Fruit fly (Drosophila melanogaster) whole organism, wandering third instar larva: ENCODE measurements around the gene djl.

Experiments
- Abd-B ChIP-seq: fragments of >200 bp; optimal IDR thresholded peaks from 2 replicates; lab custom pipeline; 2017; ENCODE audit warnings: missing biosample characterization, missing genetic modification characterization
- CG32264 ChIP-seq: fragments of 200-800 bp; sonication (Bioruptor generic); optimal IDR thresholded peaks from 2 replicates; lab custom pipeline; 2016; ENCODE audit warnings: missing biosample characterization, missing genetic modification characterization
- CG9705 ChIP-seq: fragments of 200-800 bp; sonication (Bioruptor generic); optimal IDR thresholded peaks from 2 replicates; lab custom pipeline; 2018; ENCODE audit warnings: missing biosample characterization, mild to moderate bottlenecking, missing genetic modification characterization
- CrebA ChIP-seq: fragments of 200-800 bp; sonication (Bioruptor generic); optimal IDR thresholded peaks from 2 replicates; lab custom pipeline; 2016; ENCODE audit warnings: missing biosample characterization, mild to moderate bottlenecking, missing genetic modification characterization, borderline replicate concordance
- GATAd ChIP-seq: sonication (Bioruptor generic); optimal IDR thresholded peaks from 2 replicates; lab custom pipeline; 2016; ENCODE audit warnings: missing biosample characterization, missing genetic modification characterization
- HLH106 ChIP-seq: fragments of 200-800 bp; optimal IDR thresholded peaks from 3 replicates; lab custom pipeline; 2019; ENCODE audit warnings: missing biosample characterization, mild to moderate bottlenecking, missing genetic modification characterization, moderate library complexity
- Hnf4 ChIP-seq: fragments of 200-800 bp; sonication (Bioruptor generic); optimal IDR thresholded peaks from 2 replicates; lab custom pipeline; 2016; ENCODE audit warnings: missing biosample characterization, mild to moderate bottlenecking, missing genetic modification characterization
- Hr78 ChIP-seq: fragments of >200 bp; optimal IDR thresholded peaks from 2 replicates; lab custom pipeline; 2017; ENCODE audit warnings: missing biosample characterization, missing genetic modification characterization
- Hr83 ChIP-seq: fragments of 200-300 bp; sonication (Bioruptor generic); optimal IDR thresholded peaks from 2 replicates; lab custom pipeline; 2016; ENCODE audit warnings: missing biosample characterization, mild to moderate bottlenecking, missing genetic modification characterization, moderate library complexity; ENCODE audit not compliant: poor library complexity, severe bottlenecking
- Jra ChIP-seq: sonication (Bioruptor generic); optimal IDR thresholded peaks from 2 replicates; lab custom pipeline; 2016; ENCODE audit warnings: missing biosample characterization, missing genetic modification characterization
- Myc ChIP-seq: fragments of >200 bp; optimal IDR thresholded peaks from 2 replicates; lab custom pipeline; 2017
- N ChIP-seq: fragments of >200 bp; optimal IDR thresholded peaks from 2 replicates; lab custom pipeline; 2018; ENCODE audit warnings: missing biosample characterization, missing external identifiers, missing genetic modification characterization
- OdsH ChIP-seq: fragments of 200-800 bp; sonication (Bioruptor generic); optimal IDR thresholded peaks from 2 replicates; lab custom pipeline; 2016; ENCODE audit warnings: missing biosample characterization, mild to moderate bottlenecking, missing genetic modification characterization
- Rel ChIP-seq, 2 experiments: fragments of 200-800 bp; sonication (Bioruptor generic) in 1 of 2; optimal IDR thresholded peaks; 2 replicates in 1 of 2; 3 replicates in 1 of 2; lab custom pipeline; 2016 to 2019; ENCODE audit warnings: mild to moderate bottlenecking in 2 of 2, missing biosample characterization in 2 of 2, missing genetic modification characterization in 2 of 2, moderate library complexity in 1 of 2
- Sp1 ChIP-seq: fragments of 200-800 bp; sonication (Bioruptor generic); optimal IDR thresholded peaks from 3 replicates; lab custom pipeline; 2019; ENCODE audit warnings: missing biosample characterization, mild to moderate bottlenecking, missing genetic modification characterization, moderate library complexity
- br ChIP-seq: fragments of 200-800 bp; sonication (Bioruptor generic); optimal IDR thresholded peaks from 2 replicates; lab custom pipeline; 2016; ENCODE audit warnings: missing biosample characterization, missing genetic modification characterization
- brk ChIP-seq: fragments of 200-800 bp; sonication (Bioruptor generic); optimal IDR thresholded peaks from 2 replicates; lab custom pipeline; 2016; ENCODE audit warnings: missing biosample characterization, mild to moderate bottlenecking, missing genetic modification characterization
- dl ChIP-seq, 2 experiments: fragments of 175-275, 200-275 bp in 1 of 2; fragments of 200-275 bp in 1 of 2; sonication (Bioruptor generic); optimal IDR thresholded peaks; lab custom pipeline; 2018; ENCODE audit warnings: mild to moderate bottlenecking in 2 of 2, missing biosample characterization in 2 of 2, missing genetic modification characterization in 2 of 2, moderate library complexity in 2 of 2; ENCODE audit not compliant: partially characterized antibody in 2 of 2, insufficient read depth in 1 of 2
- dmrt93B ChIP-seq: fragments of 200-800 bp; sonication (Bioruptor generic); optimal IDR thresholded peaks from 2 replicates; lab custom pipeline; 2018; ENCODE audit warnings: missing biosample characterization, mild to moderate bottlenecking, missing genetic modification characterization
- ey ChIP-seq: fragments of 200-800 bp; sonication (Bioruptor generic); optimal IDR thresholded peaks from 2 replicates; lab custom pipeline; 2016; ENCODE audit warnings: missing biosample characterization, missing genetic modification characterization
- fru ChIP-seq: fragments of 200-800 bp; sonication (Bioruptor generic); optimal IDR thresholded peaks from 3 replicates; lab custom pipeline; 2016; ENCODE audit warnings: missing biosample characterization, mild to moderate bottlenecking, missing genetic modification characterization
- h ChIP-seq: fragments of 200-800 bp; sonication (Bioruptor generic); optimal IDR thresholded peaks from 3 replicates; lab custom pipeline; 2016; ENCODE audit warnings: missing biosample characterization, mild to moderate bottlenecking, missing genetic modification characterization
- jim ChIP-seq: fragments of 175-275, 200-325 bp; sonication (Bioruptor generic); optimal IDR thresholded peaks from 2 replicates; lab custom pipeline; 2016; ENCODE audit warnings: missing biosample characterization, mild to moderate bottlenecking, missing genetic modification characterization
- lola ChIP-seq: fragments of >200 bp; optimal IDR thresholded peaks from 2 replicates; lab custom pipeline; 2017; ENCODE audit warnings: missing biosample characterization, missing genetic modification characterization
- pan ChIP-seq: fragments of >200 bp; optimal IDR thresholded peaks from 2 replicates; lab custom pipeline; 2017
- psq ChIP-seq: fragments of 200-800 bp; sonication (Bioruptor generic); optimal IDR thresholded peaks from 3 replicates; lab custom pipeline; 2017; ENCODE audit warnings: missing biosample characterization, mild to moderate bottlenecking, missing genetic modification characterization, moderate library complexity
- rgr ChIP-seq: fragments of 200-800 bp; sonication (Bioruptor generic); optimal IDR thresholded peaks from 3 replicates; lab custom pipeline; 2016; ENCODE audit warnings: missing biosample characterization, mild to moderate bottlenecking, missing genetic modification characterization
- sage ChIP-seq: fragments of 200-800 bp; sonication (Bioruptor generic); optimal IDR thresholded peaks from 2 replicates; lab custom pipeline; 2016; ENCODE audit warnings: missing biosample characterization, mild to moderate bottlenecking, missing genetic modification characterization
- sv ChIP-seq: fragments of 200-800 bp; sonication (Bioruptor generic); optimal IDR thresholded peaks from 3 replicates; lab custom pipeline; 2016; ENCODE audit warnings: missing biosample characterization, missing genetic modification characterization
- tai ChIP-seq: sonication (Bioruptor generic); optimal IDR thresholded peaks from 2 replicates; lab custom pipeline; 2016; ENCODE audit warnings: missing biosample characterization, missing genetic modification characterization
- usp ChIP-seq: fragments of >200 bp; optimal IDR thresholded peaks from 2 replicates; lab custom pipeline; 2017; ENCODE audit warnings: missing biosample characterization, missing genetic modification characterization
- woc ChIP-seq: sonication (Bioruptor generic); optimal IDR thresholded peaks from 2 replicates; lab custom pipeline; 2016; ENCODE audit warnings: missing biosample characterization, mild to moderate bottlenecking, missing genetic modification characterization

The djl gene

dm6 chr3R:7040894-7041293, 19.7 kb upstream of the djl start:
- TF ChIP-seq pan (lab: Kevin White, UChicago) (no peak), sage (GFP tag; lab: Kevin White, UChicago) (no peak), CG9705 (GFP tag; lab: Kevin White, UChicago) (no peak), N (GFP tag; lab: Kevin White, UChicago) (no peak), ey (GFP tag; lab: Kevin White, UChicago) (no peak), psq (GFP tag; lab: Kevin White, UChicago) (no peak), brk (no peak), Hnf4 (GFP tag; lab: Kevin White, UChicago) (no peak), lola (no peak), jim (GFP tag; lab: Kevin White, UChicago) (no peak), Jra (GFP tag; lab: Kevin White, UChicago) (no peak), usp (no peak), HLH106 (no peak), woc (no peak), dmrt93B (GFP tag; lab: Kevin White, UChicago) (no peak), Myc (lab: Kevin White, UChicago) (no peak), sv (GFP tag; lab: Kevin White, UChicago) (no peak), tai (GFP tag; lab: Kevin White, UChicago) (no peak), GATAd (GFP tag; lab: Kevin White, UChicago) (no peak)

dm6 chr3R:7044016-7044415, 16.6 kb upstream of the djl start:
- TF ChIP-seq psq (GFP tag; lab: Kevin White, UChicago) (no peak), Sp1 (no peak), GATAd (GFP tag; lab: Kevin White, UChicago) (no peak), usp (no peak), dl (GFP tag; optimal IDR thresholded peaks at IDR 0.05; lab: Kevin White, UChicago; ENCODE audit: insufficient read depth in 1 of 2, partially characterized antibody in 2 of 2) (no peak), Hr83 (GFP tag; lab: Kevin White, UChicago) (no peak)

dm6 chr3R:7052242-7052641, 8.3 kb upstream of the djl start, which contains the start of gene Sodh1:
Gene Sodh1 (plus strand): TSS chr3R:7052335.
- no peak for TF ChIP-seq Hr78
- no peak for TF ChIP-seq Jra (GFP tag; lab: Kevin White, UChicago)
- no peak for TF ChIP-seq Myc (lab: Kevin White, UChicago)
- no peak for TF ChIP-seq Rel (GFP tag; optimal IDR thresholded peaks at IDR 0.05; lab: Kevin White, UChicago)
- TF ChIP-seq Rel (tag; optimal IDR thresholded peaks at IDR 0.05; lab: Kevin White, UChicago): no peak
- TF ChIP-seq woc: no peak
- no peak for TF ChIP-seq sage (GFP tag; lab: Kevin White, UChicago)
- no peak for TF ChIP-seq fru (GFP tag; lab: Kevin White, UChicago)
- TF ChIP-seq CG9705 (GFP tag; lab: Kevin White, UChicago): no peak
- TF ChIP-seq OdsH (GFP tag; lab: Kevin White, UChicago): no peak
- TF ChIP-seq Hr83 (GFP tag; lab: Kevin White, UChicago): no peak
- no peak for TF ChIP-seq lola
- TF ChIP-seq br (GFP tag; lab: Kevin White, UChicago): no peak
- no peak for TF ChIP-seq pan (lab: Kevin White, UChicago)

DNA sequence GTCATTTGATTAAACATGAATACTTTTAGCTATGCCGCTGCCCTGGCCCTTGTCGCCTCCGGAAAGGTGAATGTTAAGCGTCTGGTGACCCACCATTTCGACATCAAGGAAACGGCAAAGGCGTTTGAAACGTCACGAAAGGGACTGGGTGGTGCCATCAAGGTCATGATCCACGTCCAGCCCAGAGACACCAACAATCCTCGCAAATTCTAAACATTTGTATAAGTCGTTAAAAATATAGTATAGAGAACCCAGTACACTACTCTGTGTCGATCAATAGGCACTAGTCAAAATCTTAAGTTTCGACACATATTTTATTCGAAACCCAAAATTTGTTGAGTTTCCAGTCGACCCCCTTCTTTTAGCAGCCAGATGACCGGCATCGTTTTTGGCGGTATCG, 6.3 kb upstream of the djl start, which contains the start of gene CG1979:
TSS of gene CG1979 (plus strand) at position 301 of the 400 bp plus-strand sequence.
- no peak for TF ChIP-seq rgr (GFP tag; lab: Kevin White, UChicago)
- TF ChIP-seq, all 38 proteins: peak for 0

DNA sequence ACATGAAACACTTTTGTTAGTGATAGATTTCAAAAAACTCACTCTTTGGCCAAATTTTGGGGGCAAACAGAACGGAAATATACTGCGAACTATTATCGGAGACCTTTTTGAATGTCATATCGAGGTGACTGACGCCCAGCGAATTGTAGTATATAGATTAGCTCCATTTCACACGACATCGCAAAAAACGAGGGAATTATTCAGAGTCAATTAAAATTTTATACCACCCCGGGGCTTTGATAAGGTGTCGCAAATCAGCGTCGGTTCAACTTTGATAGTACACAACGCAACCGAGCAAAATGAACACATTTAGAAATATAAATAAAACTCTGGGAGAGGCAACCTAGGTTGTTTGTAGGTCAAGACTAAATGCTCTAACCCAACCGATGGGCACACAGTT, 2.5 kb upstream of the djl start:
- TF ChIP-seq CG32264 (GFP tag; lab: Kevin White, UChicago): no peak
- peak; percentile 34 for TF ChIP-seq CrebA (GFP tag; lab: Kevin White, UChicago)
- TF ChIP-seq, all 38 proteins: peak for 1

dm6 chr3R:7059015-7059414, 1.6 kb upstream of the djl start, which contains the start of gene dj:
Gene dj (plus strand): TSS chr3R:7059315.
- TF ChIP-seq Hr78 (no peak), sv (GFP tag; lab: Kevin White, UChicago) (no peak), CG32264 (GFP tag; lab: Kevin White, UChicago) (no peak), GATAd (GFP tag; lab: Kevin White, UChicago) (no peak), pan (lab: Kevin White, UChicago) (no peak), h (GFP tag; lab: Kevin White, UChicago) (no peak), Rel (GFP tag; optimal IDR thresholded peaks at IDR 0.05; lab: Kevin White, UChicago) (no peak), Rel (tag; optimal IDR thresholded peaks at IDR 0.05; lab: Kevin White, UChicago) (no peak), Abd-B (GFP tag; lab: Kevin White, UChicago) (no peak), HLH106 (no peak)
- TF ChIP-seq, all 38 proteins: peak for 0
